Worm (Caenorhabditis elegans): ENCODE data around the gene T08E11.1.
"Not testable (repeated sequence)": the region's sequence is repeated elsewhere in the genome, so short reads cannot be mapped to it uniquely, and the experiment has no call there.

T08E11.1 gene

ce11 chrII:1819944-1820570 is 16.2 kb upstream of the T08E11.1 start, which contains the start of gene fbxc-19 (continued):
- no peak for TF ChIP-seq madf-5 (GFP tag; IDR thresholded peaks at IDR 0.05)

DNA sequence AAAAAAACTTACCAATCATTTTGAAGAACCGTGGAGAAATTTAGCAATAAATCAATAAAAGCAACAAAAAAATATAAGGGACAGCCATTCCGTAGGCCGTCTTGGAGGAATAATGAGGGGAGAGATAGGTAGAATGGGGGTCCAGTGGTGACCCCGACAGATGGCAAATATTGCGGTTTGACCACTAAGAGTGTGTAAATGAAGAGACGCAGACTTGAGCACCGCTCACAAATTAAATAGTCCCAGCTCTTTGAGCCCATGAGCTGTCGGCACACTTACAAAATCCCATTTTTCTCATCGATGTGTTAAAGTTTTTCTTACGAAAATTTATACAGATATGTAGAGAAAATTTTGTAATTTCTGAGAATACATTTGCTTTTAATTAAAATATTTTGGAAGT is 15.5 kb upstream of the T08E11.1 start, which contains the start of gene fbxa-3:
fbxa-3 (minus strand) TSS at position 101 of the 400 bp plus-strand sequence.
- TF ChIP-seq zfp-2 (tag; optimal IDR thresholded peaks at IDR 0.05) (no peak), F37D6.2 (tag; optimal IDR thresholded peaks at IDR 0.05) (no peak), nhr-111 (GFP tag; optimal IDR thresholded peaks at IDR 0.05) (no peak), Y75B8A.6 (GFP tag; IDR thresholded peaks at IDR 0.05) (no peak), cey-2 (tag; optimal IDR thresholded peaks at IDR 0.05; ENCODE audit: borderline replicate concordance, insufficient read depth) (no peak), mdt-29 (GFP tag; IDR thresholded peaks at IDR 0.05) (no peak), gei-8 (GFP tag; optimal IDR thresholded peaks at IDR 0.05) (no peak), nhr-48 (tag; optimal IDR thresholded peaks at IDR 0.05) (no peak), nhr-42 (GFP tag; IDR thresholded peaks at IDR 0.05) (no peak), unc-62 (GFP tag; optimal IDR thresholded peaks at IDR 0.05 in 1 of 2) (no peak), unc-62 (tag; optimal IDR thresholded peaks at IDR 0.05) (no peak), arid-1 (GFP tag; conservative IDR thresholded peaks at IDR 0.05) (no peak), set-16 (GFP tag; IDR thresholded peaks at IDR 0.05) (no peak), mep-1 (tag; optimal IDR thresholded peaks at IDR 0.05) (no peak)

DNA sequence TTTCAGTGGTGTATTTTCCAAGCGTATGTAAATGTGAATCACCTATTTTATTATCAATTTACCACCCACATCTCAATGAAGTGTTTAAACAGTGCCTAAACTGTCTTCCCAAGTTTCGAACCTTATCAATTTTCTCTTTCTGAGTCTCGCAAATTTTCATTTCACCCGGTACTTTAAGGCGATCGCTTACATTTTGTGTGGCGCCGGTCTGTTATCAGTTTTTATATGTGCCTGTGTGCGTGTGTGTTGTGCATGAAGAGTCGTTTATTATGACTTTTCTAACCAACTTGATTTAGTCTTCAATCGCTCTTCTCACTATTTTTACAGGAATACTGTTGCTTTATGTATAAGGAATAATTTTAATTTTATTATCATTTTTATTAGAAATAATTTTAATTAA is 12.7 kb upstream of the T08E11.1 start:
- TF ChIP-seq dmd-6 (GFP tag; IDR thresholded peaks at IDR 0.05) = peak; percentile 61
- peak; percentile 19 for TF ChIP-seq pqm-1 (tag; optimal IDR thresholded peaks at IDR 0.05)
- TF ChIP-seq php-3 (GFP tag; IDR thresholded peaks at IDR 0.05) = 0 out of 2 replicates have a peak, but pooled peaks have one; percentile 32
- peak; percentile 16 for TF ChIP-seq hlh-11 (tag; optimal IDR thresholded peaks at IDR 0.05)

DNA sequence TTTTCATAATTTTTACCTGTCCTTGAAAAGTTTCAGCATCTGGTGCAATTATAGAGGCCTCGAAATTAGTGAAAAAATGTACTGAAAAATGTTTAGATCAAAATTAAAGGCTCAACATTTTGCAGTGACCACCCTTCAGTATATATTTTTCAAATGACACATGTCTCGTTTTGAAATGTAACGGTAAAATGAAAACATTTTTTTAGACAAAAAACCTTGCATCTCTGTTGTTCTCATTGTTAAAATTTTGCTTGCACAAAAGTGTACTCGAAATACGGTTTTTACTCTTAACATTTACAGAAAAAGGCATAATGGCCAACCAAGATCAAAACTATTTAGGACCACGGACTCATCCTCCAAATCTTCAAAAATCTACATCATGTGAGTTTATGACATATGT is 12.0 kb upstream of the T08E11.1 start, which contains the start of gene math-41:
math-41 (plus strand) TSS at position 301 of the 400 bp plus-strand sequence.
- not testable (repeated sequence) for TF ChIP-seq fkh-10 (GFP tag; optimal IDR thresholded peaks at IDR 0.05); F44E2.7 (GFP tag; IDR thresholded peaks at IDR 0.05); vab-7 (GFP tag; IDR thresholded peaks at IDR 0.05)

- peak; percentile 63 for TF ChIP-seq pqm-1 (tag; optimal IDR thresholded peaks at IDR 0.05)
- peak; percentile 19; the same call in 1 of the 2 replicates for TF ChIP-seq dmd-6 (GFP tag; IDR thresholded peaks at IDR 0.05)
- TF ChIP-seq lin-13 (GFP tag; optimal IDR thresholded peaks at IDR 0.05) = no peak
These were observed 6.1 kb upstream of the T08E11.1 start, which contains the start of gene math-40 for ce11 chrII:1830182-1830682. TSS of gene math-40 (plus strand) at chrII:1830632.

- TF ChIP-seq dpl-1 (GFP tag; optimal IDR thresholded peaks at IDR 0.05) = no peak
- no peak for TF ChIP-seq nhr-102 (tag; optimal IDR thresholded peaks at IDR 0.05)
- TF ChIP-seq rbr-2 (tag; optimal IDR thresholded peaks at IDR 0.05) = no peak
- TF ChIP-seq pqm-1 (tag; optimal IDR thresholded peaks at IDR 0.05) = peak; percentile 40
- TF ChIP-seq nhr-28 (tag; optimal IDR thresholded peaks at IDR 0.05) = peak; percentile 10
These were observed 4.4 kb upstream of the T08E11.1 start, which contains the start of gene math-39 for ce11 chrII:1831883-1832388. TSS of gene math-39 (plus strand) at chrII:1832338.

DNA sequence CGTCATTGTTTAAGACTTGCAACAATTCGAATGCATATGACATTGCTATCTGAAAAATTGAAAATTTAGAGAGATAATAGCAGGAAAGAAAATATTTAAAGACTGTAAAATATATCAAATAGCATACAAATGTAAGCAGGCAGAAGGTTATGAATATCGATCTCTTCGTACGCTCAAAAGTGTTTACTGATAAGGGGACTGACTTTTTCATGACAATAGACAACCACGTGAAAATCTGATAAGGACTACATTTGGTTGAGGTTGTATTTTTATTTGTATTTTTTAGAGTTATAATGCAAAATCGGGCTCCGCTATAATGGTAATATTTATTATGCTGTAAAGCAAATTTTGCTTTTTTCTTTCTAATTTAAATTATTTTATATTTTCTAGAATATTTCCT is 6.6 kb downstream of the T08E11.1 start, which contains the start of the genes C52E2.5 and C52E2.4:
C52E2.5 (minus strand) TSS at position 43 of the 400 bp plus-strand sequence.
C52E2.4 (plus strand) TSS at position 252 of the 400 bp plus-strand sequence.
- TF ChIP-seq egl-27 (tag; optimal IDR thresholded peaks at IDR 0.05) (no peak), dve-1 (tag; optimal IDR thresholded peaks at IDR 0.05; ENCODE audit: insufficient read depth) (peak; percentile 58), lin-15B (tag; optimal IDR thresholded peaks at IDR 0.05) (no peak), set-16 (GFP tag; IDR thresholded peaks at IDR 0.05) (no peak), ZK337.2 (GFP tag; IDR thresholded peaks at IDR 0.05) (no peak), nhr-28 (tag; optimal IDR thresholded peaks at IDR 0.05) (peak; percentile 82), pha-4 (GFP tag; IDR thresholded peaks at IDR 0.05) (no peak), pha-4 (tag; optimal IDR thresholded peaks at IDR 0.05) (no peak), mep-1 (tag; optimal IDR thresholded peaks at IDR 0.05) (no peak), pqm-1 (tag; optimal IDR thresholded peaks at IDR 0.05) (peak; percentile 87), duxl-1 (tag; optimal IDR thresholded peaks at IDR 0.05; ENCODE audit: poor library complexity) (peak; percentile 49), php-3 (GFP tag; IDR thresholded peaks at IDR 0.05) (0 out of 2 replicates have a peak, but pooled peaks have one; percentile 29), daf-16 (GFP tag; optimal IDR thresholded peaks at IDR 0.05) (no peak), daf-16 (tag; optimal IDR thresholded peaks at IDR 0.05) (peak; percentile 96), lin-1 (GFP tag; IDR thresholded peaks at IDR 0.05) (no peak), nhr-111 (GFP tag; optimal IDR thresholded peaks at IDR 0.05) (no peak)
